Worm (Caenorhabditis elegans): ENCODE results near the gene sre-35.

- no peak for TF ChIP-seq T22C8.4 (GFP tag; IDR thresholded peaks at IDR 0.05)
- TF ChIP-seq klf-2 (GFP tag; conservative IDR thresholded peaks at IDR 0.05), result no peak
Observed at ce11 chrII:12489903-12490302, 37.2 kb upstream of the sre-35 start, which contains the start of gene T21B4.15.
